Worm (Caenorhabditis elegans) whole organism, L2 larva: Measurements from ENCODE around the gene epg-9.

ENCODE experiments used
- ama-1 ChIP-seq: fragments of 150-350 bp; optimal IDR thresholded peaks from 2 replicates; lab custom pipeline; 2018; ENCODE audit warnings: inconsistent platforms
- mdl-1 ChIP-seq, 2 experiments: fragments of 150-350 bp in 1 of 2; sonication (generic microtip) in 1 of 2; optimal IDR thresholded peaks; 2 replicates each; lab custom pipeline; 2017; ENCODE audit warnings: missing biosample characterization in 2 of 2, missing genetic modification characterization in 2 of 2
- nhr-11 ChIP-seq: fragments of 150-350 bp; optimal IDR thresholded peaks from 2 replicates; lab custom pipeline; 2014; ENCODE audit warnings: missing biosample characterization, missing genetic modification characterization
- zag-1 ChIP-seq: fragments of 150-350 bp; optimal IDR thresholded peaks from 2 replicates; lab custom pipeline; 2014; ENCODE audit warnings: missing biosample characterization, missing genetic modification characterization

ce11 chrIV:2650031-2650430 is 49.1 kb downstream of the epg-9 start:
- TF ChIP-seq zag-1 (tag; lab: Kevin White, UChicago) (no peak), ama-1 (lab: Kevin White, UChicago) (no peak), nhr-11 (no peak), mdl-1 (tag; optimal IDR thresholded peaks at IDR 0.05; lab: Kevin White, UChicago) (no peak)
